Fruit fly (Drosophila melanogaster): ENCODE results near the gene nom.

DNA sequence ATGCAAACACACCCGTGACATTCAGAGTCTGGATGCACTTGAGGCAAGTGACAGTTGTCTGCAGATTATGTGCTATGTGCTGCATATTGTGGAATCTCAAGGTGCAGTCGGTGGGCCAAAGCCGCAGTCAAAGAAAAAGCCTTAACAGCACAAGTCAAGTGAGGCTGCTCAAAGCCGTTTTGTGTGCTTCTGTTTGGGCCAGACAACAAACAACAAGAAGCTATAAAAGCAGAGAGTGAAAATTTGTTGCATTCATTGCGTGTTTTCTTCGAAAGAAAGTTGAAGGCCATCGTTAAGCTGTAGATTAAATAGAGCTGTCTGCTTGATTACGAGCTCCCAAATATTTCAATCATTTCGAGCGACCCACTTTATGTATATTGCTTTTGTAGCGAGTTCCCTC lies 19.0 kb downstream of the nom start:
- no peak for TF ChIP-seq CG12768 (GFP tag; optimal IDR thresholded peaks at IDR 0.05)
- no peak for TF ChIP-seq CG33017 (tag; optimal IDR thresholded peaks at IDR 0.05)
- no peak for TF ChIP-seq bab1 (GFP tag; optimal IDR thresholded peaks at IDR 0.05)
- no peak for TF ChIP-seq CG7045 (GFP tag; optimal IDR thresholded peaks at IDR 0.05)
- TF ChIP-seq cnc (optimal IDR thresholded peaks at IDR 0.05): no peak
- no peak for TF ChIP-seq kay (GFP tag; ENCODE audit: borderline replicate concordance)
- no peak for TF ChIP-seq ovo (GFP tag; optimal IDR thresholded peaks at IDR 0.05)
- no peak for TF ChIP-seq CG11617 (GFP tag; optimal IDR thresholded peaks at IDR 0.05)
- TF ChIP-seq pad (GFP tag; optimal IDR thresholded peaks at IDR 0.05): no peak
